Worm (Caenorhabditis elegans) whole organism, midembryonic: ENCODE measurements around the gene pcp-1.
A peak's percentile ranks its signal among the peaks of the same experiment; 100 is the strongest.

Experiments used
- T22C8.4 ChIP-seq: fragments of 200-800 bp; sonication (Bioruptor generic); IDR thresholded peaks from 2 replicates; pipeline ENCODE4 v1.3.6; 2022; ENCODE audit warnings: missing genetic modification characterization, missing compliant biosample characterization
- cog-1 ChIP-seq: sonication (generic microtip); optimal IDR thresholded peaks from 2 replicates; lab custom pipeline; 2016; ENCODE audit warnings: missing genetic modification characterization, missing compliant biosample characterization
- flt-1 ChIP-seq: fragments of 200-800 bp; sonication (Bioruptor generic); IDR thresholded peaks from 2 replicates; pipeline ENCODE4 v1.3.6; 2022; ENCODE audit warnings: missing genetic modification characterization, missing compliant biosample characterization
- klf-2 ChIP-seq: fragments of 200-800 bp; sonication (Bioruptor generic); conservative IDR thresholded peaks from 2 replicates; pipeline ENCODE4 v1.3.6; 2022; ENCODE audit warnings: missing genetic modification reagents, missing genetic modification characterization, missing compliant biosample characterization
- med-1 ChIP-seq: sonication (generic microtip); optimal IDR thresholded peaks from 2 replicates; lab custom pipeline; 2017; ENCODE audit warnings: missing genetic modification characterization, mild to moderate bottlenecking, missing compliant biosample characterization, antibody characterized with exemption, missing genetic modification reagents; ENCODE audit not compliant: insufficient read depth
- ref-1 ChIP-seq: fragments of 200-800 bp; sonication (Bioruptor generic); conservative IDR thresholded peaks from 2 replicates; pipeline ENCODE4 v1.3.6; 2022; ENCODE audit warnings: missing genetic modification reagents, missing genetic modification characterization, missing compliant biosample characterization
- tab-1 ChIP-seq: fragments of 200-800 bp; sonication (Bioruptor generic); IDR thresholded peaks from 2 replicates; pipeline ENCODE4 v1.3.6; 2022; ENCODE audit warnings: missing genetic modification characterization, missing compliant biosample characterization
- ztf-23 ChIP-seq: fragments of 200-800 bp; sonication (Bioruptor generic); IDR thresholded peaks from 2 replicates; pipeline ENCODE4 v1.3.6; 2022; ENCODE audit warnings: missing genetic modification reagents, missing genetic modification characterization, missing compliant biosample characterization
- ztf-29 ChIP-seq: fragments of 200-800 bp; sonication (Bioruptor generic); IDR thresholded peaks from 2 replicates; pipeline ENCODE4 v1.3.6; 2022; ENCODE audit warnings: missing genetic modification reagents, missing genetic modification characterization, missing compliant biosample characterization

pcp-1 gene

ce11 chrIII:7730331-7730730 lies 28.4 kb upstream of the pcp-1 start:
- TF ChIP-seq ztf-23 (GFP tag; lab: Robert Waterston, UW) (no peak), med-1 (GFP tag; lab: Kevin White, UChicago) (no peak), flt-1 (GFP tag; lab: Robert Waterston, UW) (no peak), klf-2 (GFP tag; lab: Robert Waterston, UW) (no peak), ztf-29 (GFP tag; lab: Robert Waterston, UW) (no peak), ref-1 (GFP tag; lab: Robert Waterston, UW) (no peak), cog-1 (tag; lab: Kevin White, UChicago) (no peak), T22C8.4 (GFP tag; lab: Robert Waterston, UW) (no peak), tab-1 (no peak)

ce11 chrIII:7731085-7731484 lies 27.6 kb upstream of the pcp-1 start:
- TF ChIP-seq med-1 (GFP tag; lab: Kevin White, UChicago) (no peak), tab-1 (no peak), ztf-29 (GFP tag; lab: Robert Waterston, UW) (no peak), T22C8.4 (GFP tag; lab: Robert Waterston, UW) (no peak), flt-1 (GFP tag; lab: Robert Waterston, UW) (no peak), ztf-23 (GFP tag; lab: Robert Waterston, UW) (no peak), ref-1 (GFP tag; lab: Robert Waterston, UW) (no peak), cog-1 (tag; lab: Kevin White, UChicago) (no peak), klf-2 (GFP tag; lab: Robert Waterston, UW) (no peak)

ce11 chrIII:7733563-7733962 lies 25.1 kb upstream of the pcp-1 start:
- TF ChIP-seq flt-1 (GFP tag; lab: Robert Waterston, UW) (peak; percentile 25; the same call in 1 of the 2 replicates), ztf-23 (GFP tag; lab: Robert Waterston, UW) (0 out of 2 replicates have a peak, but pooled peaks have one; percentile 46), T22C8.4 (GFP tag; lab: Robert Waterston, UW) (no peak)

ce11 chrIII:7734105-7734504 lies 24.6 kb upstream of the pcp-1 start:
- TF ChIP-seq flt-1 (GFP tag; lab: Robert Waterston, UW) (no peak), cog-1 (tag; lab: Kevin White, UChicago) (peak; percentile 23)

- TF ChIP-seq ref-1 (GFP tag; lab: Robert Waterston, UW) (no peak), T22C8.4 (GFP tag; lab: Robert Waterston, UW) (no peak), flt-1 (GFP tag; lab: Robert Waterston, UW) (no peak), ztf-23 (GFP tag; lab: Robert Waterston, UW) (no peak), cog-1 (tag; lab: Kevin White, UChicago) (no peak), klf-2 (GFP tag; lab: Robert Waterston, UW) (no peak), tab-1 (no peak), ztf-29 (GFP tag; lab: Robert Waterston, UW) (no peak), med-1 (GFP tag; lab: Kevin White, UChicago) (no peak)
These were observed 22.7 kb upstream of the pcp-1 start for ce11 chrIII:7736003-7736402.

- no peak for TF ChIP-seq T22C8.4 (GFP tag; lab: Robert Waterston, UW)
- no peak for TF ChIP-seq cog-1 (tag; lab: Kevin White, UChicago)
- TF ChIP-seq ref-1 (GFP tag; lab: Robert Waterston, UW), result no peak
These were observed 21.9 kb upstream of the pcp-1 start for ce11 chrIII:7736806-7737205.

DNA sequence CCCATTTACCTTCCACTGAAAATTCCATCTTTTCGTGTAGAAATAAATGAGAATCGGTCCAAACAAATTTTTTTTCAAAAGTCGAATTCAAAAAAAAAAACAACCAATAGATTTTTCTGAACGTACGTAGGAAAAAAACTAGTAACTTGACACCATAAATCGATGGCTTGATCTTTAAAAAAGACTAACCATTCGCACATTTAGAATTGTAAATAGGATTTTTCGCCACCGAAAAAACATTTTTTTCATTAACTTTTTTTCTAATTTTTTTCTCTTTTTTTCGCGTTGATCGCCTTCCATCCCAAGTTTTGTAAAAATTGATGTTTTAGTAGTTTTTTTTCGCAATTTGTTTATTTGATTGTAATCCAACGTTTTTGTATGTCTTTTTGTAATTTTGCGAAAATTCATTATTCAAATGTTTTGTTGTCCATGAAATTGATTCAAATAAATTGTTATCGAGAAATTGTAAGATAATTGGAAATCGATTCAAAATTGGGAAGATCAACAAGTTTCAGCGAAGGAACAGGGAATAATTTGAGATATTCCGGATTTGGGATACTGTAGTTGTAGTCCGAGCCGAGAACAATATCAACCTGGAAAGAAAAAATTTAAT lies 21.0 kb upstream of the pcp-1 start:
- TF ChIP-seq T22C8.4 (GFP tag; lab: Robert Waterston, UW), result no peak
- no peak for TF ChIP-seq flt-1 (GFP tag; lab: Robert Waterston, UW)
- no peak for TF ChIP-seq med-1 (GFP tag; lab: Kevin White, UChicago)
- TF ChIP-seq tab-1, result no peak
- no peak for TF ChIP-seq ref-1 (GFP tag; lab: Robert Waterston, UW)
- TF ChIP-seq ztf-29 (GFP tag; lab: Robert Waterston, UW), result no peak
- TF ChIP-seq klf-2 (GFP tag; lab: Robert Waterston, UW), result no peak
- no peak for TF ChIP-seq ztf-23 (GFP tag; lab: Robert Waterston, UW)
- no peak for TF ChIP-seq cog-1 (tag; lab: Kevin White, UChicago)

DNA sequence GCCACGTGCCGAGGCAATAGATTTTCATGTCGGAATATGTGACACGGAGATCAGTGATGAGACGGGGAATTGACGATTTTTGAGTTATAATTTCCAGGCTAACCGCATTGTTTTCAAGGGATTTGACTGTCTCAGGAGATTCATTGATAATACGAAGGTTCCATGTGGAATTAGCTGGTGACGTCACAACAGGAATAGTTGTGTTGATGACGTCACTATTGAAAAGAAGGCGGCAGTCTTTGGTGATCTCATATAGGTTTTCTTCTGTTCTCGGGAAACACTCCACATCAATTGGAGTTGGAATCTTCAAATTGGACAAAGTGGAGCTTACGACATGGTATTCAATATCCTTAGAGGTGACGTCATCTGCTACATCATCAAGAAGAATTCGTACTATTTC lies 15.5 kb upstream of the pcp-1 start:
- TF ChIP-seq tab-1 (no peak), ztf-29 (GFP tag; lab: Robert Waterston, UW) (no peak), ref-1 (GFP tag; lab: Robert Waterston, UW) (no peak), klf-2 (GFP tag; lab: Robert Waterston, UW) (no peak), T22C8.4 (GFP tag; lab: Robert Waterston, UW) (no peak), med-1 (GFP tag; lab: Kevin White, UChicago) (no peak), cog-1 (tag; lab: Kevin White, UChicago) (no peak), flt-1 (GFP tag; lab: Robert Waterston, UW) (no peak), ztf-23 (GFP tag; lab: Robert Waterston, UW) (no peak)

- TF ChIP-seq klf-2 (GFP tag; lab: Robert Waterston, UW), result no peak
- TF ChIP-seq cog-1 (tag; lab: Kevin White, UChicago), result no peak
- TF ChIP-seq tab-1, result no peak
- no peak for TF ChIP-seq ref-1 (GFP tag; lab: Robert Waterston, UW)
These were observed 4.4 kb upstream of the pcp-1 start, which contains the start of gene cdh-3 for ce11 chrIII:7754348-7754747. cdh-3 (minus strand) TSS chrIII:7754448.

DNA sequence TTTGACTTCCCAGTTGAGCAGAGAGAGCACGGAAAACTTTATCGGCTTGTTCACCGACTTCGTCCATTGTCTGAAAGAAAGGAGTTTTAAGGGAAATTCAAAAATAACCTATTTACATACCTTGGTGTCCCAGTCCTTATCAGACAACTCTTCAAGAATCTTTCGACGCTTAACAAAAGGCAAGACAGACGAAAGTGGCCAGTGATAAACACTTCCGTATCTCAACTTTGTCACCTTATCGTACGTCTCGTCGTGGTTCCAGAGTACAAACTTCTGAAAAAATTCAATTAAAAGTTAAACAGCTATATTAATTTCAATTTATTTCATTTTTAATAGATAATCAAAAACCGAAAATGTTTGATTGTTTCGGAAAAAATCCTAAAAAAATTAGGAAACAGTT lies 3.5 kb downstream of the pcp-1 start:
- TF ChIP-seq ztf-23 (GFP tag; lab: Robert Waterston, UW), result no peak
- no peak for TF ChIP-seq flt-1 (GFP tag; lab: Robert Waterston, UW)
- TF ChIP-seq klf-2 (GFP tag; lab: Robert Waterston, UW), result no peak
- TF ChIP-seq tab-1, result no peak
